Worm (Caenorhabditis elegans) whole organism, midembryonic: ENCODE results near the gene T11B7.5.

Experiments used
- T22C8.4 ChIP-seq: fragments of 200-800 bp; sonication (Bioruptor generic); IDR thresholded peaks from 2 replicates; pipeline ENCODE4 v1.3.6; 2022; ENCODE audit warnings: missing genetic modification characterization, missing compliant biosample characterization
- cog-1 ChIP-seq: sonication (generic microtip); optimal IDR thresholded peaks from 2 replicates; lab custom pipeline; 2016; ENCODE audit warnings: missing genetic modification characterization, missing compliant biosample characterization
- flt-1 ChIP-seq: fragments of 200-800 bp; sonication (Bioruptor generic); IDR thresholded peaks from 2 replicates; pipeline ENCODE4 v1.3.6; 2022; ENCODE audit warnings: missing genetic modification characterization, missing compliant biosample characterization
- klf-2 ChIP-seq: fragments of 200-800 bp; sonication (Bioruptor generic); conservative IDR thresholded peaks from 2 replicates; pipeline ENCODE4 v1.3.6; 2022; ENCODE audit warnings: missing genetic modification reagents, missing genetic modification characterization, missing compliant biosample characterization
- med-1 ChIP-seq: sonication (generic microtip); optimal IDR thresholded peaks from 2 replicates; lab custom pipeline; 2017; ENCODE audit warnings: missing genetic modification characterization, mild to moderate bottlenecking, missing compliant biosample characterization, antibody characterized with exemption, missing genetic modification reagents; ENCODE audit not compliant: insufficient read depth
- ref-1 ChIP-seq: fragments of 200-800 bp; sonication (Bioruptor generic); conservative IDR thresholded peaks from 2 replicates; pipeline ENCODE4 v1.3.6; 2022; ENCODE audit warnings: missing genetic modification reagents, missing genetic modification characterization, missing compliant biosample characterization

ce11 chrIV:8873847-8874246 is 18.0 kb upstream of the T11B7.5 start, which contains the start of gene hdl-2:
- TF ChIP-seq flt-1 (GFP tag; lab: Robert Waterston, UW) = no peak
- TF ChIP-seq med-1 (GFP tag; lab: Kevin White, UChicago) = no peak
- TF ChIP-seq ref-1 (GFP tag; lab: Robert Waterston, UW) = no peak
- TF ChIP-seq T22C8.4 = no peak
- no peak for TF ChIP-seq klf-2 (GFP tag; lab: Robert Waterston, UW)
- TF ChIP-seq cog-1 (tag; lab: Kevin White, UChicago) = no peak
